Fruit fly (Drosophila melanogaster) whole organism, prepupa: ENCODE data around the gene AdamTS-B.

Source experiments
- CG6792 ChIP-seq: fragments of 200-800 bp; sonication (Bioruptor generic); optimal IDR thresholded peaks from 3 replicates; lab custom pipeline; 2016; ENCODE audit warnings: missing biosample characterization, missing genetic modification characterization
- CG6854 ChIP-seq: fragments of 200-800 bp; sonication (Bioruptor generic); optimal IDR thresholded peaks from 2 replicates; lab custom pipeline; 2017; ENCODE audit warnings: missing biosample characterization, mild to moderate bottlenecking, missing genetic modification characterization
- Eip75B ChIP-seq: fragments of 200-800 bp; sonication (Bioruptor generic); optimal IDR thresholded peaks from 3 replicates; lab custom pipeline; 2016; ENCODE audit warnings: missing biosample characterization, missing genetic modification characterization
- Lpt ChIP-seq: fragments of 200-800 bp; sonication (Bioruptor generic); optimal IDR thresholded peaks from 3 replicates; lab custom pipeline; 2016; ENCODE audit warnings: missing biosample characterization, missing genetic modification characterization
- OdsH ChIP-seq: fragments of 200-800 bp; sonication (Bioruptor generic); optimal IDR thresholded peaks from 3 replicates; lab custom pipeline; 2016; ENCODE audit warnings: missing biosample characterization, missing genetic modification characterization
- dac ChIP-seq: fragments of 200-800 bp; sonication (Bioruptor generic); optimal IDR thresholded peaks from 2 replicates; lab custom pipeline; 2017; ENCODE audit warnings: missing biosample characterization, mild to moderate bottlenecking, missing genetic modification characterization
- eg ChIP-seq: fragments of 200-800 bp; sonication (Bioruptor generic); IDR thresholded peaks from 3 replicates; pipeline ENCODE4 v1.3.6; 2022; ENCODE audit warnings: missing biosample characterization, missing genetic modification characterization
- svp ChIP-seq: fragments of 200-800 bp; sonication (Bioruptor generic); peaks from one replicate; lab custom pipeline; 2016; ENCODE audit warnings: missing biosample characterization, missing genetic modification characterization

DNA sequence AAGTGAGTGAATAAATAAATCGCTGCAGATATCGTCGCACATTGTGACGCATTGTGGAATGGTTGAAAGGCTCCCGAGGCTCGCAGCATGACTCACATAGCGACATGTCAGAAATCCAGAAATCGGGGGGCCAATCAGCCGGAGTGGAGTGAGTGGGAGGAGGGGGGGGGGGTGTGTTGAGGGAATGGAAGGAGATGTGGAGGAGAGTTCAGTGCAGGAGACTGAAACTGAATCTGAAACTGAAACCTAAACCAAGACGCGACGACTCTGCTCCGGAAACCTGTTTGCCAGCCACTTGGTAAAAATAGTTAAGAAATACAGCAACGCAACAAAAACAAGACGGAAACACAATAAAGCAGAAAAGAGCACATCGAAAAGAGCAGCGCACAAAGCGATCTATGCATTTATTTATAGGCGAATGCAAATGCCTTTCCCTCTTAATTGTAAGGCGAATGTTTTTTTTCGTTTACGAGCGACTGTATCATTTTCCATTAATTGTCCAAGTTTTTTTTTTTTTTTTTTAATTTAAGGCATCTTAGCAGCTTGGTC lies 25.9 kb downstream of the AdamTS-B start:
- TF ChIP-seq CG6854 (GFP tag; lab: Kevin White, UChicago), result no peak
- TF ChIP-seq Eip75B (GFP tag; lab: Kevin White, UChicago), result no peak
- TF ChIP-seq eg (GFP tag; lab: Robert Waterston, UW), result no peak
- no peak for TF ChIP-seq dac
- no peak for TF ChIP-seq svp (GFP tag; lab: Kevin White, UChicago)
- TF ChIP-seq Lpt (GFP tag; lab: Kevin White, UChicago), result no peak
- TF ChIP-seq CG6792, result no peak
- TF ChIP-seq OdsH, result no peak
